Worm (Caenorhabditis elegans): ENCODE measurements around the gene Y37E11B.1.
A peak's percentile ranks its signal among the peaks of the same experiment; 100 is the strongest.

Gene Y37E11B.1

DNA sequence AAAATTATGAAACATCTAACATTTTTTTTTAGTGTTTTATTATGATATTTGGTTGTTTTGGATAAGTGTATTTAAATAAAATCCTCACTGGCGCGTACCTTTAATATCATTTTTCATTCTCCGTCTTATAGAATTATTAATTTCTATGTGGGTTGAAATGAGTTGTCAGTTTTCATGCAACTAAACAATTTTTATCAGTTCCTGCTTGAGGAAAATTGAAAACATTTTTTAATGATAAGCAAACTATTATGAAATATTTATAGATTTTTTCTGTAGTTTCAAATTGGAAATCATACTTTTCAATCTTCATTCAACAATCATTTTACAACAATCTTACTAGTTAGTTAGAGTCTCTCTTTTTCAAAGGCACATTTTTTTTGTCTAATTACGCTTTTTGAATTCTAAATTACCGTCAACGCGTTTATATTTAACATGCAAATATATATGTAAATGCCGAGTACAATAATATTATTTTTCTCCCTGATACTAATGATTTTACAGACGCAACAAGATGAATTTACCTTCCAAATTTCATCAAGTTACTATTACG, 26.9 kb downstream of the Y37E11B.1 start, which contains the start of the genes Y37E11B.10 and kgb-2:
Gene Y37E11B.10, minus strand, starts transcription at position 182 of the 550 bp plus-strand sequence.
Gene kgb-2, plus strand, starts transcription at position 500 of the 550 bp plus-strand sequence.
- peak; percentile 59 for TF ChIP-seq elt-2 (tag; optimal IDR thresholded peaks at IDR 0.05)
- no peak for TF ChIP-seq eor-1 (tag; optimal IDR thresholded peaks at IDR 0.05)
- TF ChIP-seq fkh-2 (tag; optimal IDR thresholded peaks at IDR 0.05): no peak

DNA sequence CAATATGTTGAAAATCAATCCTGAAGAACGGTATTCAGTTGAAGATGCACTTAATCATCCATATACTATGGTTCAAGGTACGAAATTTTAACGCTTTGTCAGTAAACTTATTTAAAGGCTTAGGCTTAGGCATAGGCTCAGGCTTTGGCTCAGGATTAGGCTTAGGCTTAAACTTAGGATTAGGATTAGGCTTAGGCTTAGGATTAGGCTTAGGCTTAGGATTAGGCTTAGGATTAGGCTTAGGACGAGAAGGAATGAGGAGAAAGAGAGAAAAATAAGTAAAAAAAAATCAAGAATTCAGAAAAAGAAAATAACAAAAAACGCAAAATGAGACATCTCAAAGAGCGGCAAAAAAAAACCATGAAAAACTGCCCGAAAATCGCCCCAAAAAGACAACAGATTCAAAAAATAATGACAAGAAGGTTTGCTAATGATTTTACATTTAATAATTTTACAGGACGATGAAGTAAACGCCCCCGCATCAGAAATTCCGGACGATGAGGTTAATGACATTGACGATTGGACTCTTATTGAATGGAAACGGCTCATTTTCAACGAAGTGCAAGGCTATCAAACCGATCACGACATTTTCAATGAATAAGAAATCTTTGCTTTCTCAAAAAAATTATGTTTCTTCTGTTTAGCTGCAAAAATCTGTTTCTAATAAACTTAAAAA, 29.3 kb downstream of the Y37E11B.1 start:
- TF ChIP-seq elt-2 (tag; optimal IDR thresholded peaks at IDR 0.05) (peak; percentile 18), pha-4 (tag; optimal IDR thresholded peaks at IDR 0.05) (no peak), ZK546.5 (tag; optimal IDR thresholded peaks at IDR 0.05) (no peak), ceh-16 (tag; optimal IDR thresholded peaks at IDR 0.05) (no peak)

DNA sequence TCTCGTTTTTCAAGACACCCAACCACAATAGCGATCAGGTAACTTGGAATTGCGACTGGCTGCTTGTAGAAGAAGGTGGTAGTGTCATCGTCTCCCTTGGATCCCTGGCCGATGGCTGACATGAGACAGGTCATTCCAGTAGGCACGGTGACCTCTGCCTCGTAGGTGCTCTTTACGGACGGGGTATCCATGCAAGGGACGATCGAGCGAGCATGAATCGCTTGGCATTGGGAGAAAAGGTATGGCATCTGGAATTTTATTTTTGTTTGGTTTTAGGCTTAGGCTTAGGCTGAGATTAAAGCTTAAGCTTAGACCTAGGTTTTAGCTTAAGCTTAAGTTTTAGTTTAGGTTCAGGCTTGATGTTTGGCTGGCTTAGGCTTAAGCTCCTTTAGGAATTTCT, 31.6 kb downstream of the Y37E11B.1 start:
- TF ChIP-seq lin-39 (tag; optimal IDR thresholded peaks at IDR 0.05) (no peak), ceh-16 (tag; optimal IDR thresholded peaks at IDR 0.05) (no peak), fos-1 (tag; optimal IDR thresholded peaks at IDR 0.05) (no peak), nhr-77 (tag; optimal IDR thresholded peaks at IDR 0.05) (no peak), sea-2 (GFP tag; optimal IDR thresholded peaks at IDR 0.05) (no peak), nhr-23 (tag; optimal IDR thresholded peaks at IDR 0.05) (no peak), unc-39 (tag; optimal IDR thresholded peaks at IDR 0.05) (no peak), egl-27 (tag; optimal IDR thresholded peaks at IDR 0.05) (no peak), nhr-25 (tag; optimal IDR thresholded peaks at IDR 0.05) (no peak), eor-1 (tag; optimal IDR thresholded peaks at IDR 0.05) (no peak), unc-62 (GFP tag; optimal IDR thresholded peaks at IDR 0.05) (no peak), nhr-237 (tag; optimal IDR thresholded peaks at IDR 0.05) (no peak), mml-1 (tag; optimal IDR thresholded peaks at IDR 0.05) (no peak), hmg-11 (tag; optimal IDR thresholded peaks at IDR 0.05) (no peak), nfya-1 (tag; optimal IDR thresholded peaks at IDR 0.05; ENCODE audit: insufficient read depth) (no peak), ama-1 (optimal IDR thresholded peaks at IDR 0.05) (no peak)

DNA sequence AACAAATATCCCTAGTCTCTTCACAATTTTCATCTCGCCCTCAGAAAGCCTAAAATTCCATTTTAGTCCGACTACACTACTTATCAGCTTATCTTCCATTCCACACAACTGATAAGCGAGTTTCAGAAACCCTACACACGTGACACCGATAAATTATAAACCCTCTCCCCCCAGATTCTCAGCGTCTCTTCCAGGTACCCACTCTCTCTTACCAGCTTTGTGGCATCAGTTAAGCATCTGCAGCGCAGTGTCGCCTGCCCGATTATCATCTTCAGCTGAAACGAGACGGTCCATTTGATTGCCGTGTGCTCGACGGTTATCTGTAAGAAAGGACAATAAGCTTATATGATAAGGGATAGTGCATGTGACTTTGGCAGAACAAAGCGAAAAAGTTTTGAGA, 32.4 kb downstream of the Y37E11B.1 start:
- no peak for TF ChIP-seq egl-5 (tag; optimal IDR thresholded peaks at IDR 0.05)
- TF ChIP-seq fkh-2 (tag; optimal IDR thresholded peaks at IDR 0.05): no peak
- TF ChIP-seq hmg-11 (tag; optimal IDR thresholded peaks at IDR 0.05): no peak
- TF ChIP-seq elt-2 (tag; optimal IDR thresholded peaks at IDR 0.05): peak; percentile 100
- no peak for TF ChIP-seq fos-1 (tag; optimal IDR thresholded peaks at IDR 0.05)
- TF ChIP-seq skn-1 (tag; optimal IDR thresholded peaks at IDR 0.05): peak; percentile 66
- peak; percentile 99 for TF ChIP-seq pqm-1 (tag; optimal IDR thresholded peaks at IDR 0.05)
- TF ChIP-seq jun-1 (tag; optimal IDR thresholded peaks at IDR 0.05): peak; percentile 90
- no peak for TF ChIP-seq tbx-2 (tag; optimal IDR thresholded peaks at IDR 0.05)
- TF ChIP-seq lin-15B (tag; optimal IDR thresholded peaks at IDR 0.05): no peak
- peak; percentile 13 for TF ChIP-seq pha-4 (tag; optimal IDR thresholded peaks at IDR 0.05)
- no peak for TF ChIP-seq mml-1 (tag; optimal IDR thresholded peaks at IDR 0.05)
- TF ChIP-seq nhr-43 (tag; optimal IDR thresholded peaks at IDR 0.05; ENCODE audit: poor library complexity, severe bottlenecking): no peak
- peak; percentile 43 for TF ChIP-seq mdl-1 (tag; optimal IDR thresholded peaks at IDR 0.05)
- TF ChIP-seq ceh-9 (tag; optimal IDR thresholded peaks at IDR 0.05): no peak
- peak; percentile 22 for TF ChIP-seq egl-27 (tag; optimal IDR thresholded peaks at IDR 0.05)
- no peak for TF ChIP-seq ZK546.5 (tag; optimal IDR thresholded peaks at IDR 0.05)

DNA sequence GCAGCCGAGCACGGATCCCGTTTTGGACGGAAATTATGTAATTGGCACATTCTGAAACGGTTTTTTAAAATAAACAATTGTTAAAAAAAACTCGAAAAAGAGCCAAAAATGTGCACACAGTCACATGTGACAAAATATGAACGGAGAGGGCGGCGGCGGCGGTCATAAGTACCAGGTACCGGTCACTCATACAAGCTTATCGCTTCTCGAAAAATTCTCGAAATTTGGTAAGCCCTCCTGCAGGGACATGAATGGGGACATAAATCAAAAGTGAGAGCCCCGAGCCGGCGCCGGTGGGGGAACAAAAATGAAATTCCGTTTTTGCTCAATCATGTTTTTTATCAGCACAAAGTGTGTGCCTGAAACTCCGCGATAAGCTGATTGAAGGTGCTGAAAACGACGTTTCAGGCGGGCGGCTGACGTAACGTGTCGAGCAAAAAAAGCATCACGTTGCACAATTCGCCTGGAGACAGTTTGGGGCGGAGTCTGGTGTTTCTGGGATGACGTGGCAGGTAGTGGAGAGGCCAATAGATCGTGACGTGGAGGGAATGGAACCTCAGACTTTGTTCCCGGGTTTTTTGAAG, 33.7 kb downstream of the Y37E11B.1 start, which contains the start of gene ltah-1.2:
Gene ltah-1.2, minus strand, starts transcription at position 51 of the 584 bp plus-strand sequence.
- TF ChIP-seq nfya-1 (tag; optimal IDR thresholded peaks at IDR 0.05; ENCODE audit: insufficient read depth): peak; percentile 38
- peak; percentile 43 for TF ChIP-seq pqm-1 (tag; optimal IDR thresholded peaks at IDR 0.05)
- TF ChIP-seq ceh-16 (tag; optimal IDR thresholded peaks at IDR 0.05): no peak
- peak; percentile 90 for TF ChIP-seq elt-2 (tag; optimal IDR thresholded peaks at IDR 0.05)
- no peak for TF ChIP-seq nhr-43 (tag; optimal IDR thresholded peaks at IDR 0.05; ENCODE audit: poor library complexity, severe bottlenecking)

DNA sequence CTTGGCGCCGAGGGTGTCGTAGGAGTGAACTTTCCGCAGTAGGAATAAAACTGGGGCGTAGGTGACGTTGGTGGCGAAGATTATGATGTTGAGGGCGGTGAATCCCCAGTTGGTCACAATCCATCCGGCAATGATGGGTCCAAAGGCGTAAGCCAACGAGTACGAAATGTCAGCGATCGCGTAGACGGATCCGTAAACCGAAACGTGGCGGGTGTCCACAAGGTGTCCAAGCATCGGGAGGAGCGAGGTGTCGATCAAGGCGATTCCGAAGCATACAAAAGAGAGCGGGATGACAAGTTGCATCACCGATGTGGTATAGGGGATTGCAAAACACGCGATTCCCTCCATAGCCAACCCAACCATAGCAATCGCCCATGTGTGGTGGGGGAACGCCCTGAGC, 39.3 kb downstream of the Y37E11B.1 start:
- TF ChIP-seq elt-3 (tag; optimal IDR thresholded peaks at IDR 0.05) (no peak), elt-2 (tag; optimal IDR thresholded peaks at IDR 0.05) (no peak)

Data from whole organism, L3 larva.